Fruit fly (Drosophila melanogaster) whole organism, embryonic: ENCODE results near the gene Iris.

ENCODE experiments used
- CG17912 ChIP-seq: fragments of 200-800 bp; sonication (Bioruptor generic); optimal IDR thresholded peaks from 2 replicates; lab custom pipeline; 2018; ENCODE audit warnings: missing biosample characterization, mild to moderate bottlenecking, missing genetic modification characterization
- CG5180 ChIP-seq: fragments of 200-800 bp; sonication (Bioruptor generic); optimal IDR thresholded peaks from 3 replicates; lab custom pipeline; 2017; ENCODE audit warnings: missing biosample characterization, missing genetic modification characterization, mild to moderate bottlenecking, moderate library complexity, missing genetic modification reagents
- Dad ChIP-seq: fragments of 200-800 bp; sonication (Bioruptor generic); optimal IDR thresholded peaks from 3 replicates; lab custom pipeline; 2016; ENCODE audit warnings: missing biosample characterization, missing genetic modification characterization
- Gug ChIP-seq: fragments of 200-800 bp; sonication (Bioruptor generic); IDR thresholded peaks from 4 replicates; pipeline ENCODE4 v1.3.6; 2022; ENCODE audit warnings: missing biosample characterization, missing genetic modification characterization
- HLHmδ ChIP-seq: fragments of 200-800 bp; sonication (Bioruptor generic); optimal IDR thresholded peaks from 2 replicates; lab custom pipeline; 2018; ENCODE audit warnings: missing biosample characterization, mild to moderate bottlenecking, missing genetic modification characterization, moderate library complexity
- Mes4 ChIP-seq: fragments of 200-800 bp; sonication (Bioruptor generic); optimal IDR thresholded peaks from 2 replicates; lab custom pipeline; 2016; ENCODE audit warnings: missing biosample characterization, missing genetic modification characterization
- Opbp ChIP-seq: fragments of 200-800 bp; sonication (Bioruptor generic); IDR thresholded peaks from 3 replicates; pipeline ENCODE4 v1.3.6; 2022; ENCODE audit warnings: missing biosample characterization, missing genetic modification characterization; ENCODE audit not compliant: partially characterized antibody
- Sox102F ChIP-seq: fragments of 200-800 bp; sonication (Bioruptor generic); optimal IDR thresholded peaks from 2 replicates; lab custom pipeline; 2018; ENCODE audit warnings: missing biosample characterization, mild to moderate bottlenecking, missing genetic modification characterization, moderate library complexity
- kah ChIP-seq: fragments of 200-800 bp; sonication (Bioruptor generic); optimal IDR thresholded peaks from 2 replicates; lab custom pipeline; 2018; ENCODE audit warnings: missing biosample characterization, mild to moderate bottlenecking, missing genetic modification characterization
- stwl ChIP-seq: fragments of 200-800 bp; sonication (Bioruptor generic); optimal IDR thresholded peaks from 3 replicates; lab custom pipeline; 2018; ENCODE audit warnings: missing biosample characterization, mild to moderate bottlenecking, missing genetic modification characterization, moderate library complexity

dm6 chr2L:1125437-1125836 is 8.5 kb downstream of the Iris start:
- TF ChIP-seq Gug (GFP tag; lab: Robert Waterston, UW) (no peak), Dad (GFP tag; lab: Kevin White, UChicago) (no peak), Mes4 (GFP tag; lab: Kevin White, UChicago) (no peak), HLHmδ (GFP tag; lab: Kevin White, UChicago) (no peak), Sox102F (no peak), CG5180 (GFP tag; lab: Kevin White, UChicago) (no peak), Opbp (GFP tag; lab: Robert Waterston, UW) (no peak), kah (GFP tag; lab: Kevin White, UChicago) (no peak), CG17912 (GFP tag; lab: Kevin White, UChicago) (no peak), stwl (tag; lab: Kevin White, UChicago) (no peak)
